Fruit fly (Drosophila melanogaster): ENCODE measurements around the gene Fkbp59.

- TF ChIP-seq h (GFP tag; optimal IDR thresholded peaks at IDR 0.05): no peak
- no peak for TF ChIP-seq Dif (GFP tag; optimal IDR thresholded peaks at IDR 0.05; ENCODE audit: partially characterized antibody)
These were observed 5.3 kb upstream of the Fkbp59 start for dm6 chr2L:9882393-9882971.

Data from whole organism, wandering third instar larva.